Fruit fly (Drosophila melanogaster): ENCODE data around the gene Dph1.

Gene Dph1

dm6 chr3L:11708633-11709116 lies 11.9 kb upstream of the Dph1 start, which contains the start of the genes Ccdc56 and mtTFB1 (continued):
- no peak for TF ChIP-seq Awh (GFP tag; IDR thresholded peaks at IDR 0.05)
- no peak for TF ChIP-seq unc-4 (GFP tag; IDR thresholded peaks at IDR 0.05; ENCODE audit: partially characterized antibody)
- peak; percentile 46 for TF ChIP-seq Sry-δ (GFP tag; optimal IDR thresholded peaks at IDR 0.05)
- TF ChIP-seq toy (GFP tag; IDR thresholded peaks at IDR 0.05) = no peak
- no peak for TF ChIP-seq CG18599 (GFP tag; optimal IDR thresholded peaks at IDR 0.05)
- TF ChIP-seq CG10979 (tag; optimal IDR thresholded peaks at IDR 0.05) = no peak
- no peak for TF ChIP-seq Sox102F (GFP tag; optimal IDR thresholded peaks at IDR 0.05)
- no peak for TF ChIP-seq bsh (GFP tag; optimal IDR thresholded peaks at IDR 0.05)
- no peak for TF ChIP-seq CG7372 (GFP tag; IDR thresholded peaks at IDR 0.05)
- TF ChIP-seq CG7745 (tag; optimal IDR thresholded peaks at IDR 0.05) = no peak
- no peak for TF ChIP-seq CG9727 (GFP tag; optimal IDR thresholded peaks at IDR 0.05)
- TF ChIP-seq CG17361 (GFP tag; IDR thresholded peaks at IDR 0.05) = peak; percentile 46; the same call in 1 of the 3 replicates
- TF ChIP-seq CG18764 (GFP tag; optimal IDR thresholded peaks at IDR 0.05) = no peak
- no peak for TF ChIP-seq Taf1 (GFP tag; IDR thresholded peaks at IDR 0.05)
- no peak for TF ChIP-seq CG15073 (GFP tag; optimal IDR thresholded peaks at IDR 0.05)
- peak; percentile 20 for TF ChIP-seq CG2120 (GFP tag; optimal IDR thresholded peaks at IDR 0.05)
- peak; percentile 2 for TF ChIP-seq CG13424 (tag; optimal IDR thresholded peaks at IDR 0.05)
- TF ChIP-seq fru (optimal IDR thresholded peaks at IDR 0.05) = no peak
- no peak for TF ChIP-seq CG15011 (GFP tag; optimal IDR thresholded peaks at IDR 0.05)
- TF ChIP-seq CG8388 (GFP tag; optimal IDR thresholded peaks at IDR 0.05) = no peak
- peak; percentile 2 for TF ChIP-seq dm (GFP tag; optimal IDR thresholded peaks at IDR 0.05)
- TF ChIP-seq ERR (GFP tag; optimal IDR thresholded peaks at IDR 0.05) = no peak
- TF ChIP-seq CG1603 (tag; optimal IDR thresholded peaks at IDR 0.05) = peak; percentile 26
- TF ChIP-seq so (GFP tag; IDR thresholded peaks at IDR 0.05) = no peak
- no peak for TF ChIP-seq CG12236 (GFP tag; optimal IDR thresholded peaks at IDR 0.05)
- TF ChIP-seq CG9215 (GFP tag; IDR thresholded peaks at IDR 0.05) = no peak
- TF ChIP-seq NK7.1 (GFP tag; optimal IDR thresholded peaks at IDR 0.05) = no peak
- no peak for TF ChIP-seq crp (GFP tag; optimal IDR thresholded peaks at IDR 0.05)
- TF ChIP-seq Dek (tag; optimal IDR thresholded peaks at IDR 0.05) = no peak
- TF ChIP-seq Ada2b (GFP tag; IDR thresholded peaks at IDR 0.05) = no peak
- TF ChIP-seq Bteb2 (GFP tag; optimal IDR thresholded peaks at IDR 0.05) = peak; percentile 13
- TF ChIP-seq CG1647 (GFP tag; optimal IDR thresholded peaks at IDR 0.05) = no peak
- no peak for TF ChIP-seq rib (GFP tag; IDR thresholded peaks at IDR 0.05)
- TF ChIP-seq CG17912 (GFP tag; optimal IDR thresholded peaks at IDR 0.05) = no peak
- TF ChIP-seq ttk (GFP tag; IDR thresholded peaks at IDR 0.05) = no peak
- no peak for TF ChIP-seq CG6654 (GFP tag; optimal IDR thresholded peaks at IDR 0.05)
- TF ChIP-seq ranshi (GFP tag; IDR thresholded peaks at IDR 0.05) = no peak
- TF ChIP-seq Jarid2 (GFP tag; optimal IDR thresholded peaks at IDR 0.05) = no peak
- TF ChIP-seq CoRest (tag; optimal IDR thresholded peaks at IDR 0.05) = peak; percentile 14
- TF ChIP-seq PHDP (tag; optimal IDR thresholded peaks at IDR 0.05) = no peak
- no peak for TF ChIP-seq Fer2 (tag; optimal IDR thresholded peaks at IDR 0.05)
- TF ChIP-seq CG34224 (GFP tag; IDR thresholded peaks at IDR 0.05; ENCODE audit: partially characterized antibody) = no peak
- no peak for TF ChIP-seq CG13624 (GFP tag; optimal IDR thresholded peaks at IDR 0.05)
- TF ChIP-seq MBD-R2 (GFP tag; IDR thresholded peaks at IDR 0.05) = peak; percentile 65
- no peak for TF ChIP-seq Lim3 (GFP tag; IDR thresholded peaks at IDR 0.05)
- no peak for TF ChIP-seq chm (GFP tag; IDR thresholded peaks at IDR 0.05)
- TF ChIP-seq H15 (GFP tag; IDR thresholded peaks at IDR 0.05) = no peak
- TF ChIP-seq CG17568 (GFP tag; optimal IDR thresholded peaks at IDR 0.05) = no peak
- no peak for TF ChIP-seq ase (GFP tag; IDR thresholded peaks at IDR 0.05)
- TF ChIP-seq btn (GFP tag; optimal IDR thresholded peaks at IDR 0.05) = no peak
- no peak for TF ChIP-seq bbx (GFP tag; IDR thresholded peaks at IDR 0.05; ENCODE audit: partially characterized antibody)
- TF ChIP-seq chif (GFP tag; optimal IDR thresholded peaks at IDR 0.05) = no peak

Data from whole organism, embryonic.